Worm (Caenorhabditis elegans) whole organism, L4/young adult: ENCODE data around the gene acs-7.
A peak's percentile ranks its signal among the peaks of the same experiment; 100 is the strongest.

Experiments
- W03F9.2 ChIP-seq: fragments of 150-350 bp; optimal IDR thresholded peaks from 2 replicates; lab custom pipeline; 2014; ENCODE audit warnings: missing biosample characterization, missing genetic modification characterization
- dao-5 ChIP-seq: sonication (generic microtip); optimal IDR thresholded peaks from 2 replicates; lab custom pipeline; 2016; ENCODE audit warnings: missing genotype, missing genetic modification characterization, moderate library complexity, missing compliant biosample characterization
- him-1 ChIP-seq: sonication (generic microtip); optimal IDR thresholded peaks from 2 replicates; lab custom pipeline; 2016; ENCODE audit warnings: missing genotype, missing genetic modification reagents, missing genetic modification characterization, missing compliant biosample characterization

Gene acs-7

DNA sequence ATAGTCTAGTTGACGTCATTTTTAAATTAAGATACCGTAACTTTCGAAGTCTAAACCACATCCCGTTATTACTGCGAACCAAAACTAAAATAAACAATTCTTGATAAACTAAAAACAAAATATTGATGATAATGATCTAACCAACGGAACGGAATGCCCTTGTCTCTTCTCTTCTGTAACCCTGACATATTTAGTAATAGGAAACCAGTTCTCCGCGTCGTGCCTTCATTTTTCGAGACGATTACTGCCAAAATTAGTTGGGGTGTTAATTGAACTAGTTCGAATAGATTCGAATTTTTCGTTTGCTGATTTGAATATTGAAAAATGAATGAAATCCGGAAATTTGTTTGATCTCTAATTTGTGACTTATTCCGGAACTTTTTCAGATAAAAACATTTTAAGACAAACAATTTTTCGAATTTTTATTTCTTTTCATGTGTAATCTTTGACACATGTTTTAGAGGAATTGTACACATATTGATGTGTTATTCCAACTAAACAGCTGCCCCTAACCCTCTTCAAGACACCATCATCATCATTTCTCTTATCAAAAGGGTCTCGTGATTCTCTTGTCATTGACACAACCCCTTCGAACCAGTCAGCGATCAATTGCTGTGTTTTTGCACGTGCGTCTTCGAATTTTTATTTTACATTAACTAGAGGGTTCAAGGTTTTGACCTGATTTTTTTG lies 8.0 kb upstream of the acs-7 start:
- TF ChIP-seq W03F9.2 (tag; lab: Kevin White, UChicago) = peak; percentile 30
- no peak for TF ChIP-seq dao-5 (tag; lab: Kevin White, UChicago)

DNA sequence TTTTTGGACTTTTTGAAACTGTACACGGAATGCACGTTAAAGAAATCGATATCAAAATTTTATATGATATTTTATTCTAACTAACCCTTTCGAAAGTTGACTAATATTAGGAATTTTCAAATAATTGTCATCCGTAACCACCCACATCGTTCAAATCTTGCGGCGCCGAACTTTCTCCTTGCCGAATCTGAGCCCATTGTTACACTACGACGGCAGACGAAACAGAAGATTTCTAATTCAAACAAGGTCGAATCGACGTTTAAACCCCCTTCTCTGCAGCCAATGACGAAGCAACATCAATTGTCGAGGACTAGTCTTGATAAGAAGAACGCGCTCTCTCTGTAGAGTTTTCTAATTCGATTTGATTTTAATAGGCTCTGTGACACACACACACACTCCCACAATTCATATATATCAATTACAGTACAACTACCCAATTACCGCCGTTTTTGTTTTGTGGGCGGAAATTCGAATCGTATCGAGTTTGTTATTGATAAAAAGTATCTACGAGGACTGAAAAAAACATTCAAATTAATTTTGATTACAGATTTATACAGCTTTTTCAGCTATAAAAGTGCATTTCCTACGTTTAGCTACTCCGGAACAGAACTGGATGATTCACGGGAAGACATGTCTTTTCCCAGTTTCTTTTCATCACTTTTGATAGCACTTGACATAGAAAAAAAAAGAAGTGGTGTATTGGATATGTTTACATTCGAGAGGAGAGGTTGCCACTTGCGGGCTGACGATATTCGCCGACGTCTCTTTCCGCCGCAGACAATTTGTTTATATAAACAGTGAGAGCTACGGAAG lies 7.3 kb upstream of the acs-7 start:
- no peak for TF ChIP-seq W03F9.2 (tag; lab: Kevin White, UChicago)
- TF ChIP-seq dao-5 (tag; lab: Kevin White, UChicago) = no peak
- no peak for TF ChIP-seq him-1 (tag; lab: Kevin White, UChicago)

DNA sequence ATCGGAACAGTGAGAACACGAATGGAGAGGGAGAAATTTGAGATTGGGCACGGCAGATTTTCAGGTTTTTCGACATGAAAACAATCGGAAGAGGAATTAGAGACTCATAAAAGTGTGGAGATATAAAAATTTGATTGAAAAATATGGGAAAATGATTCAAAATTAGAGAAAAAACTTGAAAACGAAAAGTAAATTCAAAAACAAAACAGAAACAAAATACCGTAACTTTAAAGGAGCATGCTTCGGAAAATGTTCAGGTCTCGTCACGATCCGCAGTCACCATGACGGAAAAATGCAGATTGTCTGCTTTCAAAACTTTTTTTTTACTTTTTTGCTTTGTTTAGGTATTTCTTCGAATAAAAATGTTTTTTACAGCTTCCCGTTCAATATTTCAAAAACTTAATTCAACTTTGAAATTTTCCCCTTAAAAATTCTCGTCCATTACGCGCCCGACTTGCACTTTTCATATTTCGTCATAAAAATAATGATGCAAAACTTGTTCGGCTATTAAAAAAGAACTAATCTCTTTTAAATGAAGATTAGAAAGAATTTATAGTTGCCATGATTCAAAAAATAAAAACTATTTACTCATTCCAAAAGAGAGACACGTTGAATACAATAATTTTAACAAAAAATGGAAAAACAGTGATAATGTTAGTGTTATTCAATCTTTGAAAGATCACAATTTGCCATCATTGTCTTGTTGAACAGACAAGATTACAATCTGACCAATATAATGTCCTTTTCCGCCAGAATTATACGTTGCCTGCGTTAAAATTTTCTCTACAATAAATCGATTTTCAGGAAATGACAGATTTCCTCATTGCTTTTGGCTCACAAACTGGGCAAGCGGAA lies 6.4 kb upstream of the acs-7 start, which contains the start of gene mtrr-1:
mtrr-1 (plus strand) TSS at position 805 of the 855 bp plus-strand sequence.
- no peak for TF ChIP-seq dao-5 (tag; lab: Kevin White, UChicago)
- TF ChIP-seq W03F9.2 (tag; lab: Kevin White, UChicago) = peak; percentile 25

DNA sequence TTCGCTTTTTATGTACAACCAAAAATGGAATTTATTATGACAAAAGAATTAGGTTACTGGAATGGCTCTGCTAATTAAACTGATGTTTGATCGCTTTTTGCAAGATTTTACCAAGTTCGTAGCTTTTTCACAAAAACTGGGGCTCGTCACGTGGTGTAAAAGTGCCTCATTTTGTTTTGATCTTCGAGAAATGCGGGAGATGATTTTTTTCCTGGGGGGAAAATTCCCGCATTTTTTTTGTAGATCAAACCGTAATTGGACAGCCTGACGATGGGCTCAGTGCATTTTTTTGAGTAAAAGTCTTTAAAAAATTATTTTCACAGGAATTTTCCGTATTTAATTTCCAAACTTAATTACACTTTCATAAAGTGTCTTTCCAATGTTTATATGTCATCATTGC lies 2.7 kb upstream of the acs-7 start:
- TF ChIP-seq W03F9.2 (tag; lab: Kevin White, UChicago) (no peak), dao-5 (tag; lab: Kevin White, UChicago) (no peak), him-1 (tag; lab: Kevin White, UChicago) (no peak)

DNA sequence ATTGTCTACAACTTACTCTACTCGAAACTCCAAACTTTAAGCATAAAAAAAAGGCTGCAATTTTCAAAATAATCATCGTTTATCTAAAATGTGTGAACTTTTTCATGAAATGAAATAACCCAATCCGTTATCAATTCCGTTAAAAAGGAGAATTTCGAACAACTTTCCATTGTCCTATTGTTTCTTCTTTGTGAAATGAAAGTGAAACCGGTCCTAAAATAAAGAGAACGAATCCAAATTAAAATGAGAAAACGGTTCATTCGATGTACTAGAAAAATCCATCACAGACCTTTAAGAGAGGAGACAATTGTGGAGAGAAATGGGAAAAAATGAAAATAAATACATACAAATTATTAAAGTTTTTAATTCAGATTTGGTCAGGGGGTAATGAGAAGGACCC lies 3.9 kb downstream of the acs-7 start, which contains the start of gene C01G6.9:
C01G6.9 (minus strand) TSS at position 141 of the 400 bp plus-strand sequence.
- TF ChIP-seq W03F9.2 (tag; lab: Kevin White, UChicago) (no peak), him-1 (tag; lab: Kevin White, UChicago) (no peak), dao-5 (tag; lab: Kevin White, UChicago) (no peak)

DNA sequence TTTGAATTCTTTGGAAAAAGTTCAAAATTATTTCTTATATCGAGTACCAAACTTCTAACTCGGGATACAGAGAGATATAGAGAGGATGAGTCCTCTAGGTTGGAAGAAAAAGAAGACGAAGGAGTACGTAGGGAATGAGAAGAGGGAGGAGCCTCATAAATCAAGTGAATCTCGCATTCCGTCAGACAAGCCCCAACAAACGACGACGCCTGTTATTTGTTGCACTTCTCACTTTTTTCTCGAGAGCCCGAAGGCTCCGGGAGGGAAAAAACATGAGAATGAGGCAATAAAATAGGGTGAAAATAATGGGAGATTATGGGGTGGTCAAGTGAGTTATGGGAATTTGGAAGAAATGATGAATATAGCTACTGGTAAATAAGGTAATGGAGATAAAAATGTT lies 7.9 kb downstream of the acs-7 start:
- TF ChIP-seq him-1 (tag; lab: Kevin White, UChicago) (no peak), dao-5 (tag; lab: Kevin White, UChicago) (no peak), W03F9.2 (tag; lab: Kevin White, UChicago) (no peak)

DNA sequence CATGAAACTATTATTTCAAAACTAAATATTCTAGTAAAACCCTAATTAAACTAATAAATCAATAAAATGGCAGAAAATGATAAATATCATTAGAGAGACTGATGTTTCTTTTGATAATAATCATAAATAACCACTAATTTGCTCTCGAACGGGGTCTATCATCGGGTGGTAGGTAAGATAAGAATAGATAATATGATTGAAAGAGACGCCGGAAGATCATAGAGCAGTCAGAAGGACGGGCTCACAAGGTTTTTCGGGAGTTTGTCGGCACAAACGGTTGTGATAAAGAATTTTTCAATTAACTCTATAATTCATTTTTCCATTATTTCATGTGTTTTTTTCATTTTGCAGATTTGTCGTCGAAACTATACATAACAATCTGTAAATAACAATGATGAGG lies 9.2 kb downstream of the acs-7 start:
- no peak for TF ChIP-seq him-1 (tag; lab: Kevin White, UChicago)
- no peak for TF ChIP-seq W03F9.2 (tag; lab: Kevin White, UChicago)
- no peak for TF ChIP-seq dao-5 (tag; lab: Kevin White, UChicago)

DNA sequence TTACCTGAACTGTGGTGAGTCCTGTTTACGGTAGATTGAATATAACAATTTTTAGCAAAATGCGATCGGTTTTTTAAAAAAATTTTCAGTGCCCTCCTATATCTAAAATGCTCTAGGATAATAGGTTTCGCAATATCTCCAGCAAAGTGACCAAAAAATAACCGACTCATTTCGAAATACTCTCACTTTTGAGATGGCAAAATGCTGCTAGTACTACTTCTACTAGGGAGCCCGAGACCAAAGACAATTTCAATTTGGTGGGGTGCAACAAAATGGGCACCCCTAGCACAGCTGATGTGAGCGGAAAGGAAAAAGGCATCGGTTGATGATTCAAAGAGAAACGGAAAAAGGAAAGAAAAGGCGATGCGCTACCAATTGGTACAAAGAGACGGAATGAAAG lies 11.7 kb downstream of the acs-7 start:
- TF ChIP-seq W03F9.2 (tag; lab: Kevin White, UChicago) (no peak), him-1 (tag; lab: Kevin White, UChicago) (no peak), dao-5 (tag; lab: Kevin White, UChicago) (no peak)

DNA sequence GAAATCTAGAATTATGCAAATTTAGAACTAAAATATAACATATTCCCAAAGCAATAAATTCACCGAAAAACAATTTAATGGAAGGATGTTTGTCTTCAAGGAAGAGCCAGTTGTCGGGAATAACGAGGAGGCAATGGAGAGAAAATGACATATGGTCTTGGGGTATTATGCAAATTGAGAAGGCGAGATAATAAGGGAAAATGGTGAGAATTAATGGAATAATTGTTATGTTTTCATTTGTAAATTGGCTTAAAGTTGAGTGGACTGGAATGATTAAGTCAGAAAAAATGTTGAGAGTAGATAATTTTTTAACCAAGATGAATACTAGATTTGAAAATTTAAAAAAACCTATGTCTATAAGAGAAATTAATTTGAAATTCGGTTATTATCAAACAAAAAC lies 13.0 kb downstream of the acs-7 start:
- no peak for TF ChIP-seq W03F9.2 (tag; lab: Kevin White, UChicago)
- no peak for TF ChIP-seq dao-5 (tag; lab: Kevin White, UChicago)
- no peak for TF ChIP-seq him-1 (tag; lab: Kevin White, UChicago)

DNA sequence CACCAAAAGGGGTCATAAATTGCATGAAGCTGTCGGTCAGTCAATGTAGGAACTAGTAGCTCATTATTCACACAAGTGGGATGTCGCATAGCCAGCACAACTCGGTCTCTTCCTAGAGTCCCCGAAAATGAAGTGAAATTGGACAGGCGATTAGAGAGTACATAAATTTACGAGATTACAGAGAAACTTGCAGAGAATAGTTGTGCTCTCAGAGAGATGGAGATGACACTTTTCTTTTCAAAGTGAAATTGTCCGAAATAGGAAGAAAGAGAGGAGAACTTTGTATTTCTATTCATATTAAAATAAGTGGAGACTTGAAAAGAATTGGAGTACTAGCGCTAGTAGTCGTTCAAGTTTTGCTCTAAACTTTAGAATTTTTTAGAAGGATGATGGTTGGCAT lies 13.8 kb downstream of the acs-7 start:
- no peak for TF ChIP-seq dao-5 (tag; lab: Kevin White, UChicago)
- TF ChIP-seq W03F9.2 (tag; lab: Kevin White, UChicago) = no peak
- TF ChIP-seq him-1 (tag; lab: Kevin White, UChicago) = no peak

DNA sequence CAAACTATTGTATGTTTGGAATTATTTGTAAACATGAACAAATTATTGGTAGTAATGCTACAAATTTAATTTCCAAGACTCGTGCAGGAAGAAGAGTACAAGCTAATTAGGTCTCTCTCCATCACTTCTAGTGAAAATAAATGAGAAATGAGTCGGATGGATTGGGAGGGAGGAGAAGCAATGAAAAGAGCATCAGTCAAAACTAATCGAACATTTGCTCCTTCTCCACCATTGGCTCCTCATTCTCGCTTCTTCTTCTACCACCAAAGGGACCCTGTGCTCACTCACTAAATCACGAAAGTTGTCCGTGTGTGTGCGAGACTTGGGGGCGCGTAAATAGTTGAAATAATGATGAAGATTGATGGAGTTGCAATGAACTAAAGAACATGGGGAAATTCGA lies 15.0 kb downstream of the acs-7 start:
- no peak for TF ChIP-seq dao-5 (tag; lab: Kevin White, UChicago)
- no peak for TF ChIP-seq him-1 (tag; lab: Kevin White, UChicago)
- TF ChIP-seq W03F9.2 (tag; lab: Kevin White, UChicago) = no peak

DNA sequence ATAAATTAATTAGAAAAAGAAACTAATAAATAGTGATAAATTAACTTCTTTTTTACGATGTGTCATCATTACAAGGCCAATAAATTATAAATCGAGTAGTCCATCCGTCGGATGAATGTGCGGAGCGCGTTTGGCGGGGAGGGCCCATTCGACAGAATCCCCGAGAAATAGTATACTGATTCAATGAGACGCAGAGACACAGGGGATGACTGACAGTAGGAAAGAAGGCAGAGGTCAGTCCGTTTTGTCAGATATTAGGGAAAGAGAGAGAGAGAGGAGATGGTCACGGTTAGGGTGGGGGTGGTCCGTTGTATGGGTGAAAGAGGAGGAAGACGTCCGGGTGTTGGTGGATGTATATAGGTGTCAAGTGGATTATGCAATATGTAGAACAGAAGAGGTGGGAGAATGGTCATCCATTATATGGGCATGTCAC lies 16.8 kb downstream of the acs-7 start:
- TF ChIP-seq him-1 (tag; lab: Kevin White, UChicago) (no peak), dao-5 (tag; lab: Kevin White, UChicago) (no peak), W03F9.2 (tag; lab: Kevin White, UChicago) (no peak)

DNA sequence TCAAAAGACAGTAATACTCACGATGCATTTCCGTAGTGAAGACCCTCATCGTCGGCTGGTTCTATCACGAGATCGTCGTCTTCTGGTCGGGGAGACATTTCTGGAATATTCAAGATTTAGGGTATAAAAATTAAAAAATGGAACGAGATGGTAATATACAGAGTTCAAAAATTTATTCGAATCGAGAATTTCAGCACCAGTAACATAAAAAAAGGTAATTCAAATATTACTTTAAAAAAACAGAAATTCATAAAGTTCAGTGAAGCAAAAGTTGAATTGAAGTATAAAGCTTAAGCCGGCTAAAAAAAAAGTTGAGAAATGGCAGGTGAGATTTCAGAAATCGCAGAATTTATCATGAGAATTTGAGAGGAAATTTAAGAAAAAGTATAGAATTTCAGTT lies 18.4 kb downstream of the acs-7 start, which contains the start of gene cam-1:
cam-1 (minus strand) TSS at position 101 of the 400 bp plus-strand sequence.
- TF ChIP-seq W03F9.2 (tag; lab: Kevin White, UChicago) = no peak
- TF ChIP-seq him-1 (tag; lab: Kevin White, UChicago) = no peak
- no peak for TF ChIP-seq dao-5 (tag; lab: Kevin White, UChicago)
